Worm (Caenorhabditis elegans) whole organism, young adult: Measurements from ENCODE around the gene mig-13.
A peak's percentile ranks its signal among the peaks of the same experiment; 100 is the strongest.

Experiments
- C06A6.2 ChIP-seq: fragments of 200-800 bp; sonication (Bioruptor generic); conservative IDR thresholded peaks from 2 replicates; pipeline ENCODE4 v1.3.6; 2022; ENCODE audit warnings: missing genetic modification characterization, missing compliant biosample characterization
- D2030.7 ChIP-seq: fragments of 200-800 bp; sonication (Bioruptor generic); IDR thresholded peaks from 2 replicates; pipeline ENCODE4 v1.3.6; 2022; ENCODE audit warnings: missing genetic modification reagents, missing genetic modification characterization, missing compliant biosample characterization
- F10E7.11 ChIP-seq: sonication (generic microtip); optimal IDR thresholded peaks from 2 replicates; lab custom pipeline; 2017; ENCODE audit warnings: mild to moderate bottlenecking, missing genetic modification characterization, moderate library complexity, missing compliant biosample characterization
- F55B11.4 ChIP-seq: sonication (generic microtip); optimal IDR thresholded peaks from 2 replicates; lab custom pipeline; 2016; ENCODE audit warnings: missing compliant biosample characterization, missing genetic modification characterization, borderline replicate concordance; ENCODE audit not compliant: insufficient read depth
- Y53G8AR.9 ChIP-seq: fragments of 200-800 bp; sonication (Bioruptor generic); conservative IDR thresholded peaks from 2 replicates; pipeline ENCODE4 v1.3.6; 2022; ENCODE audit warnings: missing genetic modification reagents, missing genetic modification characterization, missing compliant biosample characterization
- Y79H2A.3 ChIP-seq: fragments of 200-800 bp; sonication (Bioruptor generic); conservative IDR thresholded peaks from 2 replicates; pipeline ENCODE4 v1.3.6; 2022; ENCODE audit warnings: missing genetic modification reagents, missing genetic modification characterization, missing compliant biosample characterization
- ama-1 ChIP-seq, 3 experiments: fragments of 150-350 bp in 1 of 3; sonication (generic microtip) in 2 of 3; optimal IDR thresholded peaks; 2 replicates each; lab custom pipeline; 2014 to 2018; ENCODE audit warnings: missing biosample characterization in 2 of 3, missing genetic modification characterization in 2 of 3, missing genetic modification reagents in 2 of 3
- aptf-3 ChIP-seq: fragments of 200-800 bp; sonication (Bioruptor generic); IDR thresholded peaks from 2 replicates; pipeline ENCODE4 v1.3.6; 2022; ENCODE audit warnings: missing genetic modification characterization, missing compliant biosample characterization
- attf-3 ChIP-seq: fragments of 200-800 bp; sonication (Bioruptor generic); conservative IDR thresholded peaks from 2 replicates; pipeline ENCODE4 v1.3.6; 2022; ENCODE audit warnings: missing genetic modification reagents, missing genetic modification characterization, missing compliant biosample characterization
- attf-5 ChIP-seq: fragments of 200-800 bp; sonication (Bioruptor generic); optimal IDR thresholded peaks from 2 replicates; lab custom pipeline; 2018; ENCODE audit warnings: mild to moderate bottlenecking, missing genetic modification characterization, missing compliant biosample characterization
- bed-2 ChIP-seq: fragments of 200-800 bp; sonication (Bioruptor generic); IDR thresholded peaks from 2 replicates; pipeline ENCODE4 v1.3.6; 2022; ENCODE audit warnings: missing genetic modification reagents, missing genetic modification characterization, missing compliant biosample characterization
- ccch-3 ChIP-seq: fragments of 200-800 bp; sonication (Bioruptor generic); optimal IDR thresholded peaks from 2 replicates; lab custom pipeline; 2018; ENCODE audit warnings: mild to moderate bottlenecking, missing genetic modification characterization, missing compliant biosample characterization
- cebp-2 ChIP-seq: fragments of 200-800 bp; sonication (Bioruptor generic); IDR thresholded peaks from 2 replicates; pipeline ENCODE4 v1.3.6; 2022; ENCODE audit warnings: missing genetic modification characterization, missing compliant biosample characterization
- chd-7 ChIP-seq: sonication (generic microtip); optimal IDR thresholded peaks from 2 replicates; lab custom pipeline; 2016; ENCODE audit warnings: mild to moderate bottlenecking, missing genetic modification characterization, moderate library complexity, missing compliant biosample characterization
- dox-1 ChIP-seq: fragments of 200-800 bp; sonication (Bioruptor generic); IDR thresholded peaks from 2 replicates; pipeline ENCODE4 v1.3.6; 2022; ENCODE audit warnings: missing genetic modification reagents, missing genetic modification characterization, missing compliant biosample characterization
- egl-44 ChIP-seq: fragments of 200-800 bp; sonication (Bioruptor generic); IDR thresholded peaks from 2 replicates; pipeline ENCODE4 v1.3.6; 2022; ENCODE audit warnings: missing genetic modification reagents, missing genetic modification characterization, missing compliant biosample characterization
- egrh-3 ChIP-seq: fragments of 200-800 bp; sonication (Bioruptor generic); IDR thresholded peaks from 2 replicates; pipeline ENCODE4 v1.3.6; 2022; ENCODE audit warnings: missing genetic modification reagents, missing genetic modification characterization, missing compliant biosample characterization
- ets-4 ChIP-seq: fragments of 200-800 bp; sonication (Bioruptor generic); optimal IDR thresholded peaks from 2 replicates; lab custom pipeline; 2018; ENCODE audit warnings: mild to moderate bottlenecking, missing genetic modification characterization, missing compliant biosample characterization
- him-1 ChIP-seq: sonication (generic microtip); optimal IDR thresholded peaks from 2 replicates; lab custom pipeline; 2016; ENCODE audit warnings: missing genotype, missing genetic modification reagents, missing genetic modification characterization, missing compliant biosample characterization
- hmg-20 ChIP-seq: fragments of 200-800 bp; sonication (Bioruptor generic); IDR thresholded peaks from 2 replicates; pipeline ENCODE4 v1.3.6; 2022; ENCODE audit warnings: missing genetic modification reagents, missing genetic modification characterization, missing compliant biosample characterization
- hrde-1 ChIP-seq: sonication (generic microtip); optimal IDR thresholded peaks from 2 replicates; lab custom pipeline; 2016; ENCODE audit warnings: missing genetic modification characterization, mild to moderate bottlenecking, missing compliant biosample characterization, moderate library complexity, missing genotype, missing genetic modification reagents, borderline replicate concordance
- let-607 ChIP-seq, 2 experiments: fragments of 200-800 bp in 1 of 2; sonication (Bioruptor generic) in 1 of 2; sonication (generic microtip) in 1 of 2; optimal IDR thresholded peaks; 2 replicates each; lab custom pipeline; 2016 to 2018; ENCODE audit warnings: mild to moderate bottlenecking in 2 of 2, missing compliant biosample characterization in 2 of 2, missing genetic modification characterization in 2 of 2, moderate library complexity in 2 of 2, missing genotype in 1 of 2
- lin-26 ChIP-seq: fragments of 200-800 bp; sonication (Bioruptor generic); IDR thresholded peaks from 2 replicates; pipeline ENCODE4 v1.3.6; 2022; ENCODE audit warnings: missing genetic modification reagents, missing genetic modification characterization, missing compliant biosample characterization
- madf-8 ChIP-seq: fragments of 200-800 bp; sonication (Bioruptor generic); conservative IDR thresholded peaks from 2 replicates; pipeline ENCODE4 v1.3.6; 2022; ENCODE audit warnings: missing genetic modification reagents, missing genetic modification characterization, missing compliant biosample characterization
- nfya-1 ChIP-seq: sonication (generic microtip); optimal IDR thresholded peaks from 2 replicates; lab custom pipeline; 2017; ENCODE audit warnings: antibody characterized with exemption, missing compliant biosample characterization, missing genetic modification characterization, borderline replicate concordance; ENCODE audit not compliant: insufficient read depth
- nfyb-1 ChIP-seq: fragments of 200-800 bp; sonication (Bioruptor generic); IDR thresholded peaks from 2 replicates; pipeline ENCODE4 v1.3.6; 2022; ENCODE audit warnings: missing genetic modification reagents, missing genetic modification characterization, missing compliant biosample characterization
- nhr-120 ChIP-seq: fragments of 200-800 bp; sonication (Bioruptor generic); IDR thresholded peaks from 2 replicates; pipeline ENCODE4 v1.3.6; 2022; ENCODE audit warnings: missing genetic modification characterization, missing compliant biosample characterization
- nhr-90 ChIP-seq: sonication (generic microtip); optimal IDR thresholded peaks from 2 replicates; lab custom pipeline; 2016; ENCODE audit warnings: missing genotype, mild to moderate bottlenecking, missing genetic modification characterization, missing compliant biosample characterization
- pbrm-1 ChIP-seq: fragments of 200-800 bp; sonication (Bioruptor generic); IDR thresholded peaks from 2 replicates; pipeline ENCODE4 v1.3.6; 2022; ENCODE audit warnings: missing genetic modification reagents, missing genetic modification characterization, missing compliant biosample characterization
- repo-1 ChIP-seq: sonication (generic microtip); optimal IDR thresholded peaks from 2 replicates; lab custom pipeline; 2017; ENCODE audit warnings: mild to moderate bottlenecking, missing genetic modification characterization, missing compliant biosample characterization
- snpc-1.1 ChIP-seq: sonication (generic microtip); optimal IDR thresholded peaks from 2 replicates; lab custom pipeline; 2017; ENCODE audit warnings: missing genetic modification characterization, mild to moderate bottlenecking, missing compliant biosample characterization, antibody characterized with exemption, moderate library complexity, missing genotype, missing genetic modification reagents; ENCODE audit not compliant: insufficient read depth
- zfh-2 ChIP-seq: fragments of 200-800 bp; sonication (Bioruptor generic); conservative IDR thresholded peaks from 2 replicates; pipeline ENCODE4 v1.3.6; 2022; ENCODE audit warnings: missing genetic modification reagents, missing genetic modification characterization, missing compliant biosample characterization
- zim-3 ChIP-seq: sonication (generic microtip); optimal IDR thresholded peaks from 2 replicates; lab custom pipeline; 2017; ENCODE audit warnings: mild to moderate bottlenecking, missing genetic modification characterization, moderate library complexity, missing compliant biosample characterization
- ztf-18 ChIP-seq: sonication (generic microtip); optimal IDR thresholded peaks from 2 replicates; lab custom pipeline; 2016; ENCODE audit warnings: missing genotype, mild to moderate bottlenecking, missing genetic modification characterization, missing compliant biosample characterization
- ztf-3 ChIP-seq: fragments of 200-800 bp; sonication (Bioruptor generic); optimal IDR thresholded peaks from 2 replicates; lab custom pipeline; 2018; ENCODE audit warnings: mild to moderate bottlenecking, missing genetic modification characterization, missing compliant biosample characterization

Gene mig-13

DNA sequence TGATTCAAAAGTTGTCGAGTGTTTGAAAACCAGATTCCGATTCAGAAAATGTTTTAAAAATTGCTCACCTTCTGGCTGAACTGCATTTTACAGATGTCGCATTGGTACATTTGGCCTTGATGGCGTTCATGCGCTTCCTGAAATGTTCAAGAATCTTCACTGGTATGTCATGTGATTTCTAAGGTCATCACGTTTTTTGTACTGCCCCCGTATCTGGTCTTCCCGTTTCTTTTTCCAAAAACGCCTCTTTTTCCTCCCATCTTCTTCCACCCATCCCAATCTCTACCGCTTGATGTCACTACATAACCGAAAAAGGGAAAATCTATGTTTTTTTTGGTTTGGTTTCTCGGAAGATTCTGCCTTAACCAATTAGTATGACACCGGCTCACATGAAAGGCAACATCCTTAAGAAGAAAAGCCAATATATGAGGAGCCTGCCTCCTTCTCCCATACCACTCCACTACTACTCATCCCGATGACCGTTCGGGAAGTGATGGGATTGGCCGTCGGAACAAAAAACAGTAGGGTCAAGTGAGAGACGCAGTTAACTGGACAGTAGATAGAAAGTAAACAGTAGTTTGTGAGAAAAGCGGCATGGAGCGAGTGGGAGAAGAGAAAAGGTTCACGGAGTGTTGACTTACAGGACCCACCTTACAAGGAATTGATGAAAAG, 10.0 kb upstream of the mig-13 start:
- TF ChIP-seq ama-1 (optimal IDR thresholded peaks at IDR 0.05; lab: Kevin White, UChicago): peak; percentile 21
- TF ChIP-seq ama-1 (GFP tag; optimal IDR thresholded peaks at IDR 0.05; lab: Kevin White, UChicago): no peak
- no peak for TF ChIP-seq ztf-3 (GFP tag; lab: Kevin White, UChicago)
- TF ChIP-seq lin-26: no peak

DNA sequence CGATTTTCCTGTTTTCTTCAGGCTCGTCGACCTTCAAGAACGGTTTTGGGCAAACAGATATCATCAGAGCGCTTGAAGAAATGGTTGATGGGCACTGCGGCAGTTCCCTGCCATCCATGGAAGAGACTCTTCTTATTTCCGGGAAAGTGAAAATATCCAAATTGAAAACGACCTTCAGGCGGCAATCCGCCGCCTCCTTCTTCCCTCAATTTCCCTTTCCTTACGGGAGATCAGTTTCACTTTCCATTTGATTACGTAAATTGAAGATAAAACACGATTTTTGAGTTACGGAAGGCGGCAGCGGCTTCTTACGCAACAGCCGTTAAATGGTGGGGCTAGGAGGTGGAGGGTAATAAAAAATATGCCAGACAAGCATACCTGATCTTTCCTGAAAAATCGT, 9.3 kb upstream of the mig-13 start:
- no peak for TF ChIP-seq snpc-1.1
- no peak for TF ChIP-seq repo-1 (tag; lab: Kevin White, UChicago)
- TF ChIP-seq attf-3 (GFP tag; lab: Robert Waterston, UW): no peak
- TF ChIP-seq ztf-18 (tag; lab: Kevin White, UChicago): no peak
- TF ChIP-seq ets-4 (GFP tag; lab: Kevin White, UChicago): no peak
- TF ChIP-seq egl-44 (GFP tag; lab: Robert Waterston, UW): no peak
- TF ChIP-seq nfyb-1 (GFP tag; lab: Robert Waterston, UW): no peak
- no peak for TF ChIP-seq aptf-3 (GFP tag; lab: Robert Waterston, UW)
- TF ChIP-seq zfh-2 (GFP tag; lab: Robert Waterston, UW): no peak
- no peak for TF ChIP-seq hmg-20 (GFP tag; lab: Robert Waterston, UW)
- TF ChIP-seq madf-8 (GFP tag; lab: Robert Waterston, UW): no peak
- no peak for TF ChIP-seq ccch-3 (GFP tag; lab: Kevin White, UChicago)
- no peak for TF ChIP-seq let-607 (tag; optimal IDR thresholded peaks at IDR 0.05; lab: Kevin White, UChicago)
- no peak for TF ChIP-seq hrde-1
- no peak for TF ChIP-seq D2030.7
- TF ChIP-seq cebp-2 (GFP tag; lab: Robert Waterston, UW): no peak

DNA sequence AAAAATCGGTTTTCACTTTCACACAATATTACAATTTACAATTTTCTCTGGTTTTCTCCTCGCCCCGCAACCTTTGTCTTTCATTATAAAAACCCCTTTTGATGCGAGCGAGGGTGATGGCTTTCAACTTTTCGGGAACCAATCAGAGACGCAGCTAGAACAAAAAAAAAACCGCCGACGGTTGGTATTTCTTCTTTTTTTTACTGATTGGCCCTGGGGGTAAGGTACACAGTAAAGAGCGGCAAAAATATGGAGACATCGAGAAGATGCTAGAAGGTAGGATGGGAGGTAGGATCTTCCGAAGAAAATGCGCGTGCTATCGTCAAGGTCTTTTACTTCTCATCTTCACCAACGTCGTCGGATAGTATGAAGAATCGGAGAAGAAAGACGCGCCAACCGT, 8.8 kb upstream of the mig-13 start:
- TF ChIP-seq pbrm-1 (GFP tag; lab: Robert Waterston, UW) (no peak), Y79H2A.3 (GFP tag; lab: Robert Waterston, UW) (no peak), F55B11.4 (no peak), chd-7 (tag; lab: Kevin White, UChicago) (no peak), attf-5 (GFP tag; lab: Kevin White, UChicago) (no peak), zim-3 (tag; lab: Kevin White, UChicago) (no peak), nfya-1 (no peak), him-1 (tag; lab: Kevin White, UChicago) (no peak), aptf-3 (GFP tag; lab: Robert Waterston, UW) (no peak), nhr-120 (no peak), Y53G8AR.9 (GFP tag; lab: Robert Waterston, UW) (no peak), attf-3 (GFP tag; lab: Robert Waterston, UW) (no peak), dox-1 (GFP tag; lab: Robert Waterston, UW) (no peak), F10E7.11 (tag; lab: Kevin White, UChicago) (no peak), egrh-3 (GFP tag; lab: Robert Waterston, UW) (no peak)

DNA sequence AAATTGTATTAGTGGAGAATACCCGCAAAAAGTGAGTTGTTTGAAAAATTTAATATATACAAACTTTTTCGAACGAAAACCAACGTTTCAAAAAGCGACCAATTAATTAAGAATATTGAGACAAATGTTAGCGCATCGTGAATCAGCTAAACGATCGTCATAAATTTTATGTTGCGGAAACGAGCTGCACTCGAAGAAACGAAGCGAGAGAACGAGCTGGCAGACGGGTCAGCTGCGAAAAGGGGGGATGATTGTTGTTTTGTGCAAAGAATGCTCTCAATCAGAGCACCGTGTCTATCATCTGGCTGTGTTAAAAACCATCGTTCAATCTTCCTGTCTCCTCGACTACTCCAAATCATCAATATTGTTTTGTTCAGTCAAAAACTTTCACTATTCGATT, 4.0 kb upstream of the mig-13 start:
- no peak for TF ChIP-seq C06A6.2 (GFP tag; lab: Robert Waterston, UW)
- TF ChIP-seq nfyb-1 (GFP tag; lab: Robert Waterston, UW): no peak
- TF ChIP-seq bed-2 (GFP tag; lab: Robert Waterston, UW): no peak
- no peak for TF ChIP-seq nhr-90
